Worm (Caenorhabditis elegans): Measurements from ENCODE around the gene nhr-10.

Gene nhr-10

DNA sequence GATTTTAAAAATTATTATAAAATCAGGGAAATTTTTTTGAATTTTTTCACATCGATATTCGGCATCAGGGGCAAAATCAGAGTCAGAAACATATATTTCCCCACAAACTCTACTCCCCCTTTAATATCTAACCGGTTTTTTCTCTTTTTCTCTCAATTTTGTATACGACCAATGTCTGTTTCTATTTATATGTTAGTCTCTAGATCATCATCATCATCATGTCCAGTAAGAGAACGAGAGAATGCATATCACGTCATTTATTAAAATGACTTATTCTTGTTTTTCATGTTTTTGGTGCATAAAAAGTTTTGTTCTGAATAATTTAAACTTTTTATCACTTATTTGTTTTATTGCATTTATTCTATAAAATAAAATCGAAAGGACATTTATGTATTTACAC lies 37.3 kb upstream of the nhr-10 start:
- TF ChIP-seq nhr-2 (tag; optimal IDR thresholded peaks at IDR 0.05) (no peak), snpc-4 (tag; optimal IDR thresholded peaks at IDR 0.05) (no peak), M03D4.4 (tag; optimal IDR thresholded peaks at IDR 0.05) (no peak), unc-120 (tag; optimal IDR thresholded peaks at IDR 0.05; ENCODE audit: poor library complexity, severe bottlenecking) (no peak), ceh-43 (GFP tag; optimal IDR thresholded peaks at IDR 0.05) (no peak), bed-3 (GFP tag; optimal IDR thresholded peaks at IDR 0.05) (no peak), elt-3 (tag; optimal IDR thresholded peaks at IDR 0.05) (no peak), lin-13 (tag; optimal IDR thresholded peaks at IDR 0.05) (no peak), cnd-1 (tag; optimal IDR thresholded peaks at IDR 0.05) (no peak), ham-2 (GFP tag; optimal IDR thresholded peaks at IDR 0.05) (no peak), hlh-1 (tag; optimal IDR thresholded peaks at IDR 0.05) (no peak), drap-1 (GFP tag; optimal IDR thresholded peaks at IDR 0.05) (no peak), unc-39 (tag; optimal IDR thresholded peaks at IDR 0.05) (no peak), sem-2 (GFP tag; optimal IDR thresholded peaks at IDR 0.05) (no peak), ztf-11 (tag; optimal IDR thresholded peaks at IDR 0.05) (no peak), blmp-1 (tag; optimal IDR thresholded peaks at IDR 0.05) (no peak), zip-8 (tag; optimal IDR thresholded peaks at IDR 0.05) (no peak), mls-2 (tag; optimal IDR thresholded peaks at IDR 0.05) (no peak), nhr-28 (tag; optimal IDR thresholded peaks at IDR 0.05) (no peak), ceh-83 (GFP tag; optimal IDR thresholded peaks at IDR 0.05) (no peak)

DNA sequence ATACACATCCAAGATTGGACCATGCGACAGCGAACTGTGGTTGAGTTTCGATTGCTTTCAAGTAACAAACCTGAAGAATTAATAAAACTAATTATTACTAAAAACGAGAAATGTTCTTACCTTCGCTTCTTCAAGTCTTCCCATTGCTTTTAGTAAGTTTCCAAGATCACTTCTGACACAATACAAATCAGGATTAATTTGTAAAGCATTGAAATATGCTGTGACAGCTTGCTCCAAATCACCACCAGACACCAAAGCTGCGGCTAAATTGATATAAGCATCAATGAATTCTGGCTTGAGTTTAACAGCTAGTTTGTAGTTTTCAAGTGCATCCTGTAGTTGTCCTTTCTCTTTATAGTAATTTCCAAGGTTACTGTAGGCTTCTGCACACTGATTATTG lies 34.9 kb upstream of the nhr-10 start:
- TF ChIP-seq sem-2 (GFP tag; optimal IDR thresholded peaks at IDR 0.05) (no peak), pha-4 (tag; optimal IDR thresholded peaks at IDR 0.05) (no peak), cnd-1 (tag; optimal IDR thresholded peaks at IDR 0.05) (no peak), snpc-4 (tag; optimal IDR thresholded peaks at IDR 0.05) (no peak), zip-8 (tag; optimal IDR thresholded peaks at IDR 0.05) (no peak), lin-32 (GFP tag; optimal IDR thresholded peaks at IDR 0.05) (no peak), M03D4.4 (tag; optimal IDR thresholded peaks at IDR 0.05) (no peak), blmp-1 (tag; optimal IDR thresholded peaks at IDR 0.05) (no peak), mep-1 (tag; optimal IDR thresholded peaks at IDR 0.05) (no peak), nhr-12 (tag; optimal IDR thresholded peaks at IDR 0.05) (no peak), drap-1 (GFP tag; optimal IDR thresholded peaks at IDR 0.05) (no peak), nhr-28 (tag; optimal IDR thresholded peaks at IDR 0.05) (no peak), ham-2 (GFP tag; optimal IDR thresholded peaks at IDR 0.05) (no peak), lsy-2 (tag; optimal IDR thresholded peaks at IDR 0.05) (no peak), ztf-11 (tag; optimal IDR thresholded peaks at IDR 0.05) (no peak), unc-62 (GFP tag; optimal IDR thresholded peaks at IDR 0.05) (no peak), sptf-1 (tag; optimal IDR thresholded peaks at IDR 0.05) (no peak)

DNA sequence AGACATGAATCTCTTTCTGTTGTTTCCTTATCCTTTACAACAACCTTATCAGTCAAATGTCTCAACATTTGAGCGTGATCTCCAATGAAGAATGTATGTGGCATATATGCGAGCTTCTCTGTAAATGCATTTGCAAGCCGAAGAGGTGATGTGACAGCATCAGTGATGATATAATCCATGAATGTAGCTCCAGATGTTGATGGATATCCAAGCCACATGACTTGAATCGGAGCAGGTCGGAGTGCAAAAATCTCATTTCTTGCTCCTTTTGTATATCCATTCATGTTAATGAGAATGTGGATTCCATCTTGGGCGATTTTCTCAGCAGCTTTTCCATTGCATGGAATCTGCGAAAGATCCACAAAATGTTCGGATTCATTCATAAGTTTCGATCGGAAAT lies 33.0 kb upstream of the nhr-10 start:
- no peak for TF ChIP-seq ceh-43 (GFP tag; optimal IDR thresholded peaks at IDR 0.05)
- no peak for TF ChIP-seq nhr-2 (tag; optimal IDR thresholded peaks at IDR 0.05)
- TF ChIP-seq bed-3 (GFP tag; optimal IDR thresholded peaks at IDR 0.05), result no peak
- no peak for TF ChIP-seq ces-1 (GFP tag; optimal IDR thresholded peaks at IDR 0.05)
- no peak for TF ChIP-seq mep-1 (tag; optimal IDR thresholded peaks at IDR 0.05)

DNA sequence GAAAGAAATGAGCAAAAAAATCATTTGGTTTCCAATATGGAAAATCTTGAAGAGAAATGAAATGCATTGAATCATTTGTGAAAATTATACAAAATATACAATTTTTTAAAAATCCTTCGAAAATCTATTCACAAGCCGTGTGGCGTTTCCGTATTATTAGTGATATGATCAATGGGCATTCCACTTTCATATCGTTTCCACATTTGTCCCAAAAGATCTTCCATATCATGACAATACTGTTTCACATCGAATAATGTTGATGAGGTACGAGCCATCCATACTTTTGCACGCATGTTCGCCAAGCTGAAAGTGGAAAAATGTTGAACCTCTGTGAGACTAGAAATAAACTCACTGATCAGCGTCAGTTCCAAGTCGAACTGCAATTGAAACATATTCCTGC lies 31.1 kb upstream of the nhr-10 start:
- TF ChIP-seq M03D4.4 (tag; optimal IDR thresholded peaks at IDR 0.05), result no peak

DNA sequence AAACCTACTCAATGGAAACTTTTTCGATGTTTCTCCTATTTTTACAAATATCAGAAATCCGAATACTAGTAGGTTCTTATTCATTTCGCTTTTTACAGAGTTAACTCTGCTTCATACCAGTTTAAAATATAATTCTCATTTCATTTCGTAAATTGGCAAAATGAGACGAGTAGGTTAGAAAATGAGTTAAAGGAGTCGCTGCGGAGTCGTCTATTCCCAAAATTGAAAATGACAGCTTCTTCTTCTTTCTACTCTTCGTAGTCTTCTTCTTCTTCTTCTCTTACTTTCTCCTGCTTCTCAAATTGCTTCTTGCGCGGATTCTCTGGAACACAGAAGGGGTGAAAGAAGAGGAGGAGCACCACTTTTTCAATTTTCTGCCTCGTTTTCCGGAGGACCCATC lies 29.5 kb upstream of the nhr-10 start, which contains the start of gene glr-2:
Gene glr-2 (minus strand): TSS at position 211 of the 400 bp plus-strand sequence.
- TF ChIP-seq ces-1 (GFP tag; optimal IDR thresholded peaks at IDR 0.05), result peak; percentile 72
- no peak for TF ChIP-seq mab-5 (tag; optimal IDR thresholded peaks at IDR 0.05)

DNA sequence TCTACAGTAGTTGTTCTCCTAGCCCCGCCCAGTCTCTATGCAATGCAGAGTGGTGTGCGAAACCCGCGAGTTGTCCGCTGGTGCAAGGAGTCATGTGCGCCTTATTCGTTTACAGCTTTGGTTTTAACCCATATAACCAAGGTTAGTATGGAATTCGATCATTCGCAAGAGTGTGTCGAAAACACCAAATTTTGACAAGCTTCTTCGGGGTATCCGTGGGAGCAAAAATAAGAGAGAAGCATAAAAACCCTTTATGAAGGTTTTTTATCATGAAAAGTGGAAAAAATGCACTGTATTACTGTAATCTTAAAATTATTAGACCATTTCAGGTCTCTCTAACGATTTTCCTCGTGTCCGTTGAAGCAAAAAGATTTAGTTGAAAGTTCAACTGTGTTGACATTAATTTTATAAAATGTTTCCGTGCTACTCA lies 26.9 kb upstream of the nhr-10 start:
- TF ChIP-seq sptf-1 (tag; optimal IDR thresholded peaks at IDR 0.05) (no peak), ces-1 (GFP tag; optimal IDR thresholded peaks at IDR 0.05) (peak; percentile 5)

DNA sequence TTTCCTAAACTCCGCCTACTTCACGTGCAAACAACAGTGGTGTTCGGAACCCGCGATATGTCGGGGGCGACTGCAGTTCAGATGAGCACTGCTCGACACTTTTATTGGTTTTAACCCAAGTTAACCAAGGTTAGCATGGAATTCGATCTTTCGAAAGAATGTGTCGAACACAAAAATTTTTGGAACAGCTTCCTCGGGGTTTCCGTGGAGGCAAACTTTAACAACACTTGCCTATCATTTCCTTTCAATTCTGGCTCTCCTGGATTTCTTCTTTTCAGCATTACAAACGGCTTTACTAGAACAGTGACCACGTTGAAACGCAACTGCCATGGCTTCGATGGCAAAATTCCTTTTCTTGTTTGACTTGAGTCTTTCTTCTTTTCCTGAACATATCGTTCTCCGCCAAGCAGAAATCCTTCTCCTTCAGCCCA lies 26.1 kb upstream of the nhr-10 start:
- TF ChIP-seq mls-2 (tag; optimal IDR thresholded peaks at IDR 0.05) (no peak), hlh-1 (tag; optimal IDR thresholded peaks at IDR 0.05) (peak; percentile 19), sem-2 (GFP tag; optimal IDR thresholded peaks at IDR 0.05) (no peak), nhr-28 (tag; optimal IDR thresholded peaks at IDR 0.05) (no peak)
